Fruit fly (Drosophila melanogaster) whole organism, embryonic: ENCODE results near the gene lva.

Experiments used
- CG10321 ChIP-seq: fragments of 200-800 bp; sonication (Bioruptor generic); IDR thresholded peaks from 2 replicates; pipeline ENCODE4 v1.3.6; 2022; ENCODE audit warnings: missing biosample characterization, missing genetic modification characterization
- CG12236 ChIP-seq: fragments of 200-800 bp; sonication (Bioruptor generic); optimal IDR thresholded peaks from 2 replicates; lab custom pipeline; 2016; ENCODE audit warnings: missing biosample characterization, missing genetic modification characterization
- CG1529 ChIP-seq: fragments of 200-800 bp; sonication (Bioruptor generic); optimal IDR thresholded peaks from 3 replicates; lab custom pipeline; 2018; ENCODE audit warnings: missing biosample characterization, missing genetic modification characterization
- CG18011 ChIP-seq: fragments of 200-800 bp; sonication (Bioruptor generic); optimal IDR thresholded peaks from 2 replicates; lab custom pipeline; 2017; ENCODE audit warnings: missing biosample characterization, missing genetic modification characterization, mild to moderate bottlenecking, moderate library complexity, missing genotype
- CG18599 ChIP-seq: fragments of 200-800 bp; sonication (Bioruptor generic); optimal IDR thresholded peaks from 3 replicates; lab custom pipeline; 2017; ENCODE audit warnings: missing biosample characterization, missing genetic modification characterization, mild to moderate bottlenecking, moderate library complexity, missing genetic modification reagents
- CG2875 ChIP-seq: fragments of 200-800 bp; sonication (Bioruptor generic); optimal IDR thresholded peaks from 2 replicates; lab custom pipeline; 2017; ENCODE audit warnings: missing biosample characterization, mild to moderate bottlenecking, missing genetic modification characterization, missing genetic modification reagents
- CG30020 ChIP-seq: fragments of 200-800 bp; optimal IDR thresholded peaks from 2 replicates; lab custom pipeline; 2019; ENCODE audit warnings: missing biosample characterization, mild to moderate bottlenecking, missing genetic modification characterization, moderate library complexity
- CG3163 ChIP-seq: fragments of 200-800 bp; sonication (Bioruptor generic); optimal IDR thresholded peaks from 3 replicates; lab custom pipeline; 2016; ENCODE audit warnings: missing biosample characterization, missing genetic modification characterization
- CG33213 ChIP-seq: fragments of 200-800 bp; sonication (Bioruptor generic); optimal IDR thresholded peaks from 3 replicates; lab custom pipeline; 2016; ENCODE audit warnings: missing biosample characterization, missing genetic modification characterization
- CG4424 ChIP-seq: fragments of 200-800 bp; sonication (Bioruptor generic); optimal IDR thresholded peaks from 3 replicates; lab custom pipeline; 2016; ENCODE audit warnings: missing biosample characterization, missing genetic modification characterization
- CG6654 ChIP-seq: fragments of 200-800 bp; sonication (Bioruptor generic); optimal IDR thresholded peaks from 2 replicates; lab custom pipeline; 2017; ENCODE audit warnings: missing biosample characterization, mild to moderate bottlenecking, missing genetic modification characterization
- CG7271 ChIP-seq: fragments of 200-800 bp; sonication (Bioruptor generic); optimal IDR thresholded peaks from 2 replicates; lab custom pipeline; 2018; ENCODE audit warnings: missing biosample characterization, mild to moderate bottlenecking, missing genetic modification characterization, moderate library complexity
- CG7987 ChIP-seq: fragments of 200-800 bp; sonication (Bioruptor generic); optimal IDR thresholded peaks from 2 replicates; lab custom pipeline; 2018; ENCODE audit warnings: missing biosample characterization, mild to moderate bottlenecking, missing genetic modification characterization, moderate library complexity
- CG8765 ChIP-seq: fragments of 200-800 bp; sonication (Bioruptor generic); IDR thresholded peaks from 2 replicates; pipeline ENCODE4 v1.3.6; 2022; ENCODE audit warnings: missing biosample characterization, missing genetic modification characterization
- CHES-1-like ChIP-seq: fragments of 200-800 bp; sonication (Bioruptor generic); optimal IDR thresholded peaks from 2 replicates; lab custom pipeline; 2016; ENCODE audit warnings: missing biosample characterization, missing genetic modification characterization
- CoRest ChIP-seq: fragments of 200-800 bp; sonication (Bioruptor generic); optimal IDR thresholded peaks from 3 replicates; lab custom pipeline; 2018; ENCODE audit warnings: missing biosample characterization, mild to moderate bottlenecking, missing genetic modification characterization, moderate library complexity
- Deaf1 ChIP-seq: fragments of 200-800 bp; optimal IDR thresholded peaks from 3 replicates; lab custom pipeline; 2019; ENCODE audit warnings: missing biosample characterization, mild to moderate bottlenecking, missing genetic modification characterization, moderate library complexity
- Dek ChIP-seq: fragments of 200-800 bp; sonication (Bioruptor generic); optimal IDR thresholded peaks from 3 replicates; lab custom pipeline; 2019; ENCODE audit warnings: missing biosample characterization, mild to moderate bottlenecking, missing genetic modification characterization, moderate library complexity
- Dip3 ChIP-seq: fragments of 200-800 bp; sonication (Bioruptor generic); optimal IDR thresholded peaks from 3 replicates; lab custom pipeline; 2016; ENCODE audit warnings: missing biosample characterization, missing genetic modification characterization
- Dp ChIP-seq: fragments of 200-800 bp; sonication (Bioruptor generic); optimal IDR thresholded peaks from 2 replicates; lab custom pipeline; 2018; ENCODE audit warnings: missing biosample characterization, mild to moderate bottlenecking, missing genetic modification characterization, moderate library complexity
- Drgx ChIP-seq: fragments of 200-800 bp; sonication (Bioruptor generic); IDR thresholded peaks from 2 replicates; pipeline ENCODE4 v1.3.6; 2022; ENCODE audit warnings: missing biosample characterization, missing genetic modification characterization
- HLH54F ChIP-seq: fragments of 200-800 bp; sonication (Bioruptor generic); optimal IDR thresholded peaks from 3 replicates; lab custom pipeline; 2016; ENCODE audit warnings: missing biosample characterization, missing genetic modification characterization
- Hr78 ChIP-seq, 2 experiments: fragments of 200-800 bp in 1 of 2; fragments of >200 bp in 1 of 2; sonication (Bioruptor generic) in 1 of 2; optimal IDR thresholded peaks; 2 replicates each; lab custom pipeline; 2017 to 2019; ENCODE audit warnings: missing biosample characterization in 2 of 2, missing genetic modification characterization in 2 of 2, mild to moderate bottlenecking in 1 of 2, moderate library complexity in 1 of 2
- Oli ChIP-seq: fragments of 200-800 bp; sonication (Bioruptor generic); optimal IDR thresholded peaks from 2 replicates; lab custom pipeline; 2018; ENCODE audit warnings: missing biosample characterization, mild to moderate bottlenecking, missing genetic modification characterization, moderate library complexity
- Pdp1 ChIP-seq, 2 experiments: fragments of 200-800 bp; sonication (Bioruptor generic); optimal IDR thresholded peaks; 3 replicates each; lab custom pipeline; 2016; ENCODE audit warnings: missing biosample characterization in 2 of 2, missing genetic modification characterization in 2 of 2, mild to moderate bottlenecking in 1 of 2, moderate library complexity in 1 of 2
- Rx ChIP-seq: fragments of 200-800 bp; sonication (Bioruptor generic); IDR thresholded peaks from 2 replicates; pipeline ENCODE4 v1.3.6; 2022; ENCODE audit warnings: missing biosample characterization, missing genetic modification characterization
- Spps ChIP-seq: fragments of 200-800 bp; sonication (Bioruptor generic); optimal IDR thresholded peaks from 2 replicates; lab custom pipeline; 2018; ENCODE audit warnings: missing biosample characterization, mild to moderate bottlenecking, missing genetic modification characterization
- TFAM ChIP-seq: fragments of 200-800 bp; sonication (Bioruptor generic); optimal IDR thresholded peaks from 2 replicates; lab custom pipeline; 2017; ENCODE audit warnings: missing biosample characterization, missing genetic modification characterization, inconsistent platforms
- Tbp ChIP-seq: fragments of >200 bp; optimal IDR thresholded peaks from 2 replicates; lab custom pipeline; 2018; ENCODE audit warnings: missing biosample characterization, missing genetic modification characterization
- az2 ChIP-seq: fragments of 200-800 bp; sonication (Bioruptor generic); optimal IDR thresholded peaks from 3 replicates; lab custom pipeline; 2016; ENCODE audit warnings: missing biosample characterization, missing genetic modification characterization
- crc ChIP-seq: fragments of 200-800 bp; sonication (Bioruptor generic); optimal IDR thresholded peaks from 2 replicates; lab custom pipeline; 2016; ENCODE audit warnings: missing biosample characterization, missing genetic modification characterization
- dan ChIP-seq: fragments of 200-800 bp; sonication (Bioruptor generic); IDR thresholded peaks from 2 replicates; pipeline ENCODE4 v1.3.6; 2022; ENCODE audit warnings: missing biosample characterization, missing genetic modification characterization
- dati ChIP-seq: fragments of 200-800 bp; sonication (Bioruptor generic); IDR thresholded peaks from 2 replicates; pipeline ENCODE4 v1.3.6; 2022; ENCODE audit warnings: missing biosample characterization, missing genetic modification characterization
- ems ChIP-seq: fragments of 200-800 bp; sonication (Bioruptor generic); optimal IDR thresholded peaks from 3 replicates; lab custom pipeline; 2016; ENCODE audit warnings: missing biosample characterization, missing genetic modification characterization
- exex ChIP-seq: fragments of 200-800 bp; sonication (Bioruptor generic); optimal IDR thresholded peaks from 4 replicates; lab custom pipeline; 2018; ENCODE audit warnings: missing biosample characterization, mild to moderate bottlenecking, missing genetic modification characterization, moderate library complexity
- fd96Cb ChIP-seq: fragments of 200-800 bp; sonication (Bioruptor generic); optimal IDR thresholded peaks from 2 replicates; lab custom pipeline; 2018; ENCODE audit warnings: missing biosample characterization, mild to moderate bottlenecking, missing genetic modification characterization, moderate library complexity
- grau ChIP-seq: fragments of 200-800 bp; optimal IDR thresholded peaks from 3 replicates; lab custom pipeline; 2019; ENCODE audit warnings: missing biosample characterization, mild to moderate bottlenecking, missing genetic modification characterization, moderate library complexity
- hkb ChIP-seq, 2 experiments: fragments of 200-800 bp in 1 of 2; fragments of >200 bp in 1 of 2; sonication (Bioruptor generic) in 1 of 2; IDR thresholded peaks in 1 of 2; optimal IDR thresholded peaks in 1 of 2; 2 replicates each; pipeline versions ENCODE4 v1.3.6 to Lab custom; 2017 to 2022; ENCODE audit warnings: missing biosample characterization in 1 of 2, missing genetic modification characterization in 1 of 2
- jigr1 ChIP-seq: fragments of 200-800 bp; sonication (Bioruptor generic); IDR thresholded peaks from 3 replicates; pipeline ENCODE4 v1.3.6; 2022; ENCODE audit warnings: missing biosample characterization, missing genetic modification characterization
- kah ChIP-seq: fragments of 200-800 bp; sonication (Bioruptor generic); optimal IDR thresholded peaks from 2 replicates; lab custom pipeline; 2018; ENCODE audit warnings: missing biosample characterization, mild to moderate bottlenecking, missing genetic modification characterization
- peb ChIP-seq: fragments of 200-800 bp; sonication (Bioruptor generic); IDR thresholded peaks from 2 replicates; pipeline ENCODE4 v1.3.6; 2022; ENCODE audit warnings: missing biosample characterization, missing genetic modification characterization
- pita ChIP-seq: fragments of 200-800 bp; sonication (Bioruptor generic); optimal IDR thresholded peaks from 2 replicates; lab custom pipeline; 2017; ENCODE audit warnings: missing biosample characterization, mild to moderate bottlenecking, missing genetic modification characterization
- prd ChIP-seq, 3 experiments: fragments of >200 bp in 2 of 3; fragments of 200-800 bp in 1 of 3; sonication (Bioruptor generic) in 1 of 3; optimal IDR thresholded peaks in 2 of 3; IDR thresholded peaks in 1 of 3; 2 replicates in 2 of 3; 3 replicates in 1 of 3; pipeline versions ENCODE4 v1.3.6 to Lab custom; 2017 to 2022; ENCODE audit warnings: missing biosample characterization in 1 of 3, missing genetic modification characterization in 1 of 3
- sug ChIP-seq: fragments of 200-800 bp; optimal IDR thresholded peaks from 2 replicates; lab custom pipeline; 2019; ENCODE audit warnings: missing biosample characterization, mild to moderate bottlenecking, missing genetic modification characterization, moderate library complexity
- tgo ChIP-seq: fragments of 200-800 bp; sonication (Bioruptor generic); IDR thresholded peaks from 3 replicates; pipeline ENCODE4 v1.3.6; 2022; ENCODE audit warnings: missing biosample characterization, missing genetic modification characterization
- twi ChIP-seq: fragments of 200-800 bp; optimal IDR thresholded peaks from 2 replicates; lab custom pipeline; 2019; ENCODE audit warnings: missing biosample characterization, mild to moderate bottlenecking, missing genetic modification characterization, moderate library complexity
- unpg ChIP-seq: fragments of 200-800 bp; sonication (Bioruptor generic); optimal IDR thresholded peaks from 3 replicates; lab custom pipeline; 2018; ENCODE audit warnings: missing biosample characterization, mild to moderate bottlenecking, missing genetic modification characterization, moderate library complexity
- yki ChIP-seq: fragments of >200 bp; optimal IDR thresholded peaks from 3 replicates; lab custom pipeline; 2018
- zen2 ChIP-seq: fragments of 200-800 bp; sonication (Bioruptor generic); IDR thresholded peaks from 3 replicates; pipeline ENCODE4 v1.3.6; 2022; ENCODE audit warnings: missing biosample characterization, missing genetic modification characterization; ENCODE audit not compliant: partially characterized antibody

The lva gene

DNA sequence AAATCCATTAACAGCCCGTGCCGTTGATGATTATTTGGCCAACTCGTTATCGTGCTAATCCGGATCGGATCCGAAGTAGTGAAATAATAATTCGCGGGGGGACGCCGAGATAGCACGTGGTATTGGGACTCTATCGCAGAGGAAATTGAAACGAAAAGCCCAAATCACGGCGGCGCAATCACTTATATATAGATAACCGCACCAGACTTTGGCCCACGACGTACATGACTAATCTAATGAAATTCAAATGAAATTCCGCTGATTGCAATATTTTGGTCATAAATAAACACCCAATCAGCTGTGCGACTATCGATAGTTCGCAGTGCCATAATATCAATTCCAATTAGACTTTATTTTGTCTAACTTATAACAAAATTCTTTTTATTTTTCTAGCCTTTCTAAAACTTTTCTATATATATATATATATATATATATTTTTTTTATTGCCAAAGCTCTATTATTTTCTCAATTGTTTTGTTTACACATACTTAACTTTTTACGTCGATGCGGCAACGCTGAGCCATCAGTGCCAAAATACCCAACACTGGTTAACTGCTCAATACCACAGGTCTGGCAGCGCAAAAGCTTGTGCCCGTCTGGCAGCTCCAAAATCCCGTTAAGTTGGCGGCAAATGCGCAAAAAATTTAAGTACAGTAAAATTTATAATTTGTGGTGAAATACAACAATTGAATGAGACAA lies 3.4 kb upstream of the lva start, which contains the start of gene CG6428 (continued):
- TF ChIP-seq exex (tag; lab: Kevin White, UChicago) (peak; percentile 90), CG1529 (no peak), dati (GFP tag; lab: Robert Waterston, UW) (no peak), Dp (GFP tag; lab: Kevin White, UChicago) (peak; percentile 83), hkb (optimal IDR thresholded peaks at IDR 0.05; lab: Kevin White, UChicago) (no peak), hkb (GFP tag; IDR thresholded peaks at IDR 0.05; lab: Robert Waterston, UW) (no peak), CoRest (tag; lab: Kevin White, UChicago) (peak; percentile 65), Drgx (GFP tag; lab: Robert Waterston, UW) (no peak), grau (tag; lab: Kevin White, UChicago) (peak; percentile 28), Oli (tag; lab: Kevin White, UChicago) (no peak), CG10321 (GFP tag; lab: Robert Waterston, UW) (no peak), Rx (GFP tag; lab: Robert Waterston, UW) (no peak), kah (GFP tag; lab: Kevin White, UChicago) (no peak), Pdp1 (GFP tag; optimal IDR thresholded peaks at IDR 0.05; lab: Kevin White, UChicago) (peak in 1 of 2 experiments; percentile 7), Tbp (GFP tag; lab: Kevin White, UChicago) (no peak), pita (no peak), dan (GFP tag; lab: Robert Waterston, UW) (no peak), Dip3 (GFP tag; lab: Kevin White, UChicago) (no peak), ems (GFP tag; lab: Kevin White, UChicago) (peak; percentile 18), yki (lab: Kevin White, UChicago) (no peak), CG30020 (tag; lab: Kevin White, UChicago) (no peak), twi (tag; lab: Kevin White, UChicago) (no peak), zen2 (no peak; the same call in 2 of the 3 replicates), CG33213 (GFP tag; lab: Kevin White, UChicago) (peak; percentile 28), CG3163 (GFP tag; lab: Kevin White, UChicago) (no peak), TFAM (GFP tag; lab: Kevin White, UChicago) (no peak), tgo (GFP tag; lab: Robert Waterston, UW) (peak; percentile 37), CG4424 (GFP tag; lab: Kevin White, UChicago) (peak; percentile 17), CG7271 (no peak), Dek (tag; lab: Kevin White, UChicago) (peak; percentile 17), CHES-1-like (GFP tag; lab: Kevin White, UChicago) (no peak), unpg (peak; percentile 32), CG18599 (GFP tag; lab: Kevin White, UChicago) (peak; percentile 55), CG6654 (GFP tag; lab: Kevin White, UChicago) (no peak), Spps (tag; lab: Kevin White, UChicago) (no peak), CG18011 (GFP tag; lab: Kevin White, UChicago) (peak; percentile 5), CG7987 (GFP tag; lab: Kevin White, UChicago) (peak; percentile 9), CG12236 (GFP tag; lab: Kevin White, UChicago) (no peak), fd96Cb (tag; lab: Kevin White, UChicago) (no peak), jigr1 (no peak), HLH54F (no peak), sug (tag; lab: Kevin White, UChicago) (peak; percentile 99), prd (optimal IDR thresholded peaks at IDR 0.05; lab: Kevin White, UChicago) (no peak), prd (GFP tag; IDR thresholded peaks at IDR 0.05; lab: Robert Waterston, UW) (peak; percentile 55; the same call in 1 of the 3 replicates), CG2875 (no peak), az2 (peak; percentile 27), CG8765 (GFP tag; lab: Robert Waterston, UW) (no peak), peb (GFP tag; lab: Robert Waterston, UW) (no peak), Deaf1 (tag; lab: Kevin White, UChicago) (no peak), Hr78 (GFP tag; optimal IDR thresholded peaks at IDR 0.05; lab: Kevin White, UChicago) (no peak), crc (GFP tag; lab: Kevin White, UChicago) (no peak)
